Worm (Caenorhabditis elegans): Measurements from ENCODE around the gene ctsa-3.1.
A peak's percentile ranks its signal among the peaks of the same experiment; 100 is the strongest.

The ctsa-3.1 gene

ce11 chrII:7277257-7277656, 44.6 kb downstream of the ctsa-3.1 start:
- TF ChIP-seq pqm-1 (tag; optimal IDR thresholded peaks at IDR 0.05) (peak; percentile 52), elt-2 (tag; optimal IDR thresholded peaks at IDR 0.05) (peak; percentile 80), elt-3 (tag; optimal IDR thresholded peaks at IDR 0.05) (no peak), fkh-2 (tag; optimal IDR thresholded peaks at IDR 0.05) (no peak), skn-1 (tag; optimal IDR thresholded peaks at IDR 0.05) (no peak)

ce11 chrII:7277925-7278324, 45.3 kb downstream of the ctsa-3.1 start:
- TF ChIP-seq nhr-237 (tag; optimal IDR thresholded peaks at IDR 0.05) (no peak), nhr-25 (tag; optimal IDR thresholded peaks at IDR 0.05) (peak; percentile 45), nhr-23 (tag; optimal IDR thresholded peaks at IDR 0.05) (peak; percentile 29), zag-1 (tag; optimal IDR thresholded peaks at IDR 0.05) (no peak), ceh-16 (tag; optimal IDR thresholded peaks at IDR 0.05) (no peak), elt-1 (tag; optimal IDR thresholded peaks at IDR 0.05) (no peak), unc-62 (GFP tag; optimal IDR thresholded peaks at IDR 0.05) (no peak), nhr-43 (tag; optimal IDR thresholded peaks at IDR 0.05; ENCODE audit: poor library complexity, severe bottlenecking) (peak; percentile 55)

- TF ChIP-seq eor-1 (tag; optimal IDR thresholded peaks at IDR 0.05) (no peak), ama-1 (optimal IDR thresholded peaks at IDR 0.05) (no peak), nhr-23 (tag; optimal IDR thresholded peaks at IDR 0.05) (peak; percentile 23), skn-1 (tag; optimal IDR thresholded peaks at IDR 0.05) (no peak), nhr-43 (tag; optimal IDR thresholded peaks at IDR 0.05; ENCODE audit: poor library complexity, severe bottlenecking) (peak; percentile 35)
Measured at ce11 chrII:7279808-7280207, 47.2 kb downstream of the ctsa-3.1 start.

- no peak for TF ChIP-seq nhr-43 (tag; optimal IDR thresholded peaks at IDR 0.05; ENCODE audit: poor library complexity, severe bottlenecking)
- peak; percentile 4 for TF ChIP-seq elt-2 (tag; optimal IDR thresholded peaks at IDR 0.05)
- TF ChIP-seq fos-1 (tag; optimal IDR thresholded peaks at IDR 0.05) = peak; percentile 20
- no peak for TF ChIP-seq nhr-25 (tag; optimal IDR thresholded peaks at IDR 0.05)
- TF ChIP-seq elt-3 (tag; optimal IDR thresholded peaks at IDR 0.05) = no peak
- no peak for TF ChIP-seq ceh-28 (tag; optimal IDR thresholded peaks at IDR 0.05)
- TF ChIP-seq ceh-82 (tag; optimal IDR thresholded peaks at IDR 0.05) = no peak
- no peak for TF ChIP-seq sea-2 (GFP tag; optimal IDR thresholded peaks at IDR 0.05)
Measured at ce11 chrII:7280584-7280983, 47.9 kb downstream of the ctsa-3.1 start.

- TF ChIP-seq snpc-4 (tag; optimal IDR thresholded peaks at IDR 0.05) (no peak), pha-4 (tag; optimal IDR thresholded peaks at IDR 0.05) (peak; percentile 67)
Measured at ce11 chrII:7283063-7283462, 50.4 kb downstream of the ctsa-3.1 start.

All from whole organism, L3 larva.